1 fruit fly cellular context compared by ENCODE assay signal in genomic region chr3R:6919974-6920373, dm6.
TF ChIP-seq lines count a peak whose summit lies in the region.

No protein-coding gene starts in this region.

TF ChIP-seq in whole organism, embryonic, 481 proteins besides CTCF, POLR2A, EP300 and RAD21 (continued from another document):
- TF ChIP-seq CG17186 (GFP tag; optimal IDR thresholded peaks at IDR 0.05; lab: Kevin White, UChicago): no peak
- peak; percentile 82 for TF ChIP-seq lmd (GFP tag; IDR thresholded peaks at IDR 0.05; lab: Robert Waterston, UW)
- TF ChIP-seq dati (GFP tag; IDR thresholded peaks at IDR 0.05; lab: Robert Waterston, UW): peak; percentile 50; the same call in 1 of the 2 replicates
- no peak for TF ChIP-seq CG2129 (GFP tag; IDR thresholded peaks at IDR 0.05; lab: Robert Waterston, UW; ENCODE audit: partially characterized antibody)
- TF ChIP-seq ro (GFP tag; IDR thresholded peaks at IDR 0.05; lab: Robert Waterston, UW): no peak; the same call in 1 of the 2 replicates
- no peak for TF ChIP-seq CG18011 (GFP tag; optimal IDR thresholded peaks at IDR 0.05; lab: Kevin White, UChicago)
- TF ChIP-seq CG18262 (tag; optimal IDR thresholded peaks at IDR 0.05; lab: Kevin White, UChicago): peak; percentile 66
- peak; percentile 22 for TF ChIP-seq NC2β (GFP tag; optimal IDR thresholded peaks at IDR 0.05; lab: Kevin White, UChicago)
- TF ChIP-seq tup (GFP tag; optimal IDR thresholded peaks at IDR 0.05; lab: Kevin White, UChicago): no peak
- TF ChIP-seq p53 (GFP tag; optimal IDR thresholded peaks at IDR 0.05; lab: Kevin White, UChicago): no peak
- TF ChIP-seq toy (GFP tag; IDR thresholded peaks at IDR 0.05; lab: Robert Waterston, UW): no peak
- no peak for TF ChIP-seq CG4282 (GFP tag; optimal IDR thresholded peaks at IDR 0.05; lab: Kevin White, UChicago)
- peak; percentile 90 for TF ChIP-seq sens (GFP tag; lab: Kevin White, UChicago)
- no peak for TF ChIP-seq CG12942 (GFP tag; optimal IDR thresholded peaks at IDR 0.05; lab: Kevin White, UChicago)
- TF ChIP-seq CG1024 (GFP tag; IDR thresholded peaks at IDR 0.05; lab: Robert Waterston, UW): peak; percentile 65; the same call in 1 of the 2 replicates
- TF ChIP-seq emc (GFP tag; optimal IDR thresholded peaks at IDR 0.05; lab: Kevin White, UChicago): no peak
- TF ChIP-seq esg (GFP tag; conservative IDR thresholded peaks at IDR 0.05; lab: Robert Waterston, UW): peak; percentile 68
- peak; percentile 51 for TF ChIP-seq CG7556 (GFP tag; optimal IDR thresholded peaks at IDR 0.05; lab: Kevin White, UChicago)
- TF ChIP-seq ab (GFP tag; optimal IDR thresholded peaks at IDR 0.05; lab: Kevin White, UChicago): no peak
- peak; percentile 55 for TF ChIP-seq CG3407 (GFP tag; optimal IDR thresholded peaks at IDR 0.05; lab: Kevin White, UChicago)
- TF ChIP-seq CG17568 (GFP tag; optimal IDR thresholded peaks at IDR 0.05; lab: Kevin White, UChicago): peak; percentile 15
- TF ChIP-seq Adf1 (GFP tag; IDR thresholded peaks at IDR 0.05; lab: Robert Waterston, UW): no peak
- TF ChIP-seq sna (GFP tag; IDR thresholded peaks at IDR 0.05; lab: Robert Waterston, UW; ENCODE audit: partially characterized antibody): no peak
- no peak for TF ChIP-seq sug (tag; optimal IDR thresholded peaks at IDR 0.05; lab: Kevin White, UChicago)
- TF ChIP-seq Rx (GFP tag; IDR thresholded peaks at IDR 0.05; lab: Robert Waterston, UW): peak; percentile 74
- no peak for TF ChIP-seq kni (GFP tag; optimal IDR thresholded peaks at IDR 0.05; lab: Kevin White, UChicago)
- TF ChIP-seq shn (GFP tag; optimal IDR thresholded peaks at IDR 0.05; lab: Kevin White, UChicago): peak; percentile 7
- peak; percentile 38; the same call in 1 of the 2 replicates for TF ChIP-seq CG4360 (GFP tag; IDR thresholded peaks at IDR 0.05; lab: Robert Waterston, UW)
- no peak for TF ChIP-seq z (GFP tag; IDR thresholded peaks at IDR 0.05; lab: Robert Waterston, UW)
- TF ChIP-seq lbe (GFP tag; optimal IDR thresholded peaks at IDR 0.05; lab: Kevin White, UChicago): no peak
- peak; percentile 82 for TF ChIP-seq Xrp1 (GFP tag; IDR thresholded peaks at IDR 0.05; lab: Robert Waterston, UW)
- peak; percentile 39 for TF ChIP-seq odd (GFP tag; optimal IDR thresholded peaks at IDR 0.05; lab: Kevin White, UChicago)
- TF ChIP-seq CG6654 (GFP tag; optimal IDR thresholded peaks at IDR 0.05; lab: Kevin White, UChicago): peak; percentile 28
- no peak for TF ChIP-seq ash1 (GFP tag; optimal IDR thresholded peaks at IDR 0.05; lab: Kevin White, UChicago)
- TF ChIP-seq da (GFP tag; optimal IDR thresholded peaks at IDR 0.05; lab: Kevin White, UChicago): no peak
- TF ChIP-seq CG34376 (GFP tag; optimal IDR thresholded peaks at IDR 0.05; lab: Kevin White, UChicago): no peak
- TF ChIP-seq Deaf1 (tag; optimal IDR thresholded peaks at IDR 0.05; lab: Kevin White, UChicago): peak; percentile 4
- peak; percentile 1 for TF ChIP-seq CG7786 (GFP tag; optimal IDR thresholded peaks at IDR 0.05; lab: Kevin White, UChicago)
- no peak for TF ChIP-seq zen2 (GFP tag; IDR thresholded peaks at IDR 0.05; lab: Robert Waterston, UW; ENCODE audit: partially characterized antibody)
- peak; percentile 18; the same call in 1 of the 2 replicates for TF ChIP-seq Atf6 (GFP tag; IDR thresholded peaks at IDR 0.05; lab: Robert Waterston, UW)
- TF ChIP-seq CG6854 (GFP tag; optimal IDR thresholded peaks at IDR 0.05; lab: Kevin White, UChicago): no peak
- TF ChIP-seq CG7963 (GFP tag; IDR thresholded peaks at IDR 0.05; lab: Robert Waterston, UW; ENCODE audit: partially characterized antibody): no peak
- TF ChIP-seq ssp (GFP tag; IDR thresholded peaks at IDR 0.05; lab: Robert Waterston, UW): peak; percentile 60; the same call in 1 of the 2 replicates
- TF ChIP-seq CHES-1-like (GFP tag; optimal IDR thresholded peaks at IDR 0.05; lab: Kevin White, UChicago): no peak
- peak; percentile 52 for TF ChIP-seq onecut (GFP tag; IDR thresholded peaks at IDR 0.05; lab: Robert Waterston, UW)
- TF ChIP-seq CG3995 (GFP tag; optimal IDR thresholded peaks at IDR 0.05; lab: Kevin White, UChicago): no peak
- TF ChIP-seq GATAe (GFP tag; conservative IDR thresholded peaks at IDR 0.05; lab: Robert Waterston, UW): no peak
- TF ChIP-seq Sry-δ (GFP tag; optimal IDR thresholded peaks at IDR 0.05; lab: Kevin White, UChicago): peak; percentile 9
- no peak for TF ChIP-seq pros (GFP tag; optimal IDR thresholded peaks at IDR 0.05; lab: Kevin White, UChicago)
- TF ChIP-seq CG9609 (GFP tag; optimal IDR thresholded peaks at IDR 0.05; lab: Kevin White, UChicago): peak; percentile 47
- TF ChIP-seq CG17359 (tag; optimal IDR thresholded peaks at IDR 0.05; lab: Kevin White, UChicago): peak; percentile 74
- peak; percentile 62; the same call in 1 of the 2 replicates for TF ChIP-seq danr (GFP tag; IDR thresholded peaks at IDR 0.05; lab: Robert Waterston, UW)
- TF ChIP-seq CG15514 (GFP tag; optimal IDR thresholded peaks at IDR 0.05; lab: Kevin White, UChicago): peak; percentile 25
- TF ChIP-seq CG6175 (GFP tag; IDR thresholded peaks at IDR 0.05; lab: Robert Waterston, UW): no peak
- TF ChIP-seq h (optimal IDR thresholded peaks at IDR 0.05; lab: Kevin White, UChicago): no peak
- TF ChIP-seq hb (GFP tag; IDR thresholded peaks at IDR 0.05; lab: Robert Waterston, UW; ENCODE audit: partially characterized antibody): no peak
- TF ChIP-seq Bgb (GFP tag; IDR thresholded peaks at IDR 0.05; lab: Robert Waterston, UW; ENCODE audit: partially characterized antibody): no peak
- TF ChIP-seq CG5953 (GFP tag; IDR thresholded peaks at IDR 0.05; lab: Robert Waterston, UW): peak; percentile 67
- TF ChIP-seq peb (GFP tag; IDR thresholded peaks at IDR 0.05; lab: Robert Waterston, UW): peak; percentile 64; the same call in 1 of the 2 replicates
- peak; percentile 48 for TF ChIP-seq CG1529 (GFP tag; optimal IDR thresholded peaks at IDR 0.05; lab: Kevin White, UChicago)
- TF ChIP-seq dpn (GFP tag; optimal IDR thresholded peaks at IDR 0.05; lab: Kevin White, UChicago): peak; percentile 50 to 60
- TF ChIP-seq CG11560 (tag; IDR thresholded peaks at IDR 0.05; lab: Robert Waterston, UW): peak; percentile 52; the same call in 1 of the 3 replicates
- TF ChIP-seq grau (tag; optimal IDR thresholded peaks at IDR 0.05; lab: Kevin White, UChicago): peak; percentile 66
- TF ChIP-seq Mad (GFP tag; optimal IDR thresholded peaks at IDR 0.05; lab: Kevin White, UChicago): peak; percentile 56
- TF ChIP-seq CG15269 (tag; optimal IDR thresholded peaks at IDR 0.05; lab: Kevin White, UChicago): peak; percentile 65
- peak; percentile 60 to 68 for TF ChIP-seq chif (GFP tag; optimal IDR thresholded peaks at IDR 0.05; lab: Kevin White, UChicago)
- TF ChIP-seq CG33213 (GFP tag; optimal IDR thresholded peaks at IDR 0.05; lab: Kevin White, UChicago): peak; percentile 27
- TF ChIP-seq CG32772 (GFP tag; IDR thresholded peaks at IDR 0.05; lab: Robert Waterston, UW): peak; percentile 71
- TF ChIP-seq CG3163 (GFP tag; optimal IDR thresholded peaks at IDR 0.05; lab: Kevin White, UChicago): no peak
- peak; percentile 62; the same call in 2 of the 3 replicates for TF ChIP-seq CG11695 (GFP tag; IDR thresholded peaks at IDR 0.05; lab: Robert Waterston, UW)
- TF ChIP-seq E2f1 (GFP tag; IDR thresholded peaks at IDR 0.05; lab: Robert Waterston, UW): peak; percentile 61
- peak; percentile 16 for TF ChIP-seq Ravus (GFP tag; IDR thresholded peaks at IDR 0.05; lab: Robert Waterston, UW)
- no peak for TF ChIP-seq Dbx (GFP tag; IDR thresholded peaks at IDR 0.05; lab: Robert Waterston, UW)
- peak; percentile 11; the same call in 1 of the 2 replicates for TF ChIP-seq chm (GFP tag; IDR thresholded peaks at IDR 0.05; lab: Robert Waterston, UW)
- no peak for TF ChIP-seq cg (GFP tag; optimal IDR thresholded peaks at IDR 0.05; lab: Kevin White, UChicago)
- TF ChIP-seq fd96Cb (tag; optimal IDR thresholded peaks at IDR 0.05; lab: Kevin White, UChicago): peak; percentile 64
- TF ChIP-seq BtbVII (GFP tag; optimal IDR thresholded peaks at IDR 0.05; lab: Kevin White, UChicago): no peak
- 0 out of 3 replicates have a peak, but pooled peaks have one; percentile 25 for TF ChIP-seq C15 (GFP tag; IDR thresholded peaks at IDR 0.05; lab: Robert Waterston, UW)
- TF ChIP-seq Hr51 (GFP tag; optimal IDR thresholded peaks at IDR 0.05; lab: Kevin White, UChicago): peak; percentile 42 to 75
- TF ChIP-seq twi (tag; optimal IDR thresholded peaks at IDR 0.05; lab: Kevin White, UChicago): no peak
- TF ChIP-seq CG16813 (GFP tag; IDR thresholded peaks at IDR 0.05; lab: Robert Waterston, UW; ENCODE audit: partially characterized antibody): no peak
- peak; percentile 70 for TF ChIP-seq phol (tag; optimal IDR thresholded peaks at IDR 0.05; lab: Kevin White, UChicago)
- peak; percentile 81 for TF ChIP-seq dysf (GFP tag; IDR thresholded peaks at IDR 0.05; lab: Robert Waterston, UW)
- TF ChIP-seq jumu (GFP tag; optimal IDR thresholded peaks at IDR 0.05; lab: Kevin White, UChicago): peak; percentile 39
- TF ChIP-seq Fer1 (GFP tag; optimal IDR thresholded peaks at IDR 0.05; lab: Kevin White, UChicago): peak; percentile 53
- peak; percentile 60; the same call in 2 of the 3 replicates for TF ChIP-seq CG2889 (GFP tag; IDR thresholded peaks at IDR 0.05; lab: Robert Waterston, UW)
- peak; percentile 54 for TF ChIP-seq CG9817 (tag; optimal IDR thresholded peaks at IDR 0.05; lab: Kevin White, UChicago)
- TF ChIP-seq otp (GFP tag; IDR thresholded peaks at IDR 0.05; lab: Robert Waterston, UW): 0 out of 3 replicates have a peak, but pooled peaks have one; percentile 48
- TF ChIP-seq lov (optimal IDR thresholded peaks at IDR 0.05; lab: Kevin White, UChicago): no peak
- peak; percentile 69; the same call in 1 of the 3 replicates for TF ChIP-seq lov (GFP tag; IDR thresholded peaks at IDR 0.05; lab: Robert Waterston, UW)
- TF ChIP-seq sqz (GFP tag; optimal IDR thresholded peaks at IDR 0.05; lab: Kevin White, UChicago): peak; percentile 14
- no peak for TF ChIP-seq fd64A (GFP tag; optimal IDR thresholded peaks at IDR 0.05; lab: Kevin White, UChicago)
- TF ChIP-seq wek (GFP tag; optimal IDR thresholded peaks at IDR 0.05; lab: Kevin White, UChicago): no peak
- peak; percentile 41 for TF ChIP-seq CG12769 (tag; optimal IDR thresholded peaks at IDR 0.05; lab: Kevin White, UChicago)
- TF ChIP-seq CG10209 (GFP tag; optimal IDR thresholded peaks at IDR 0.05; lab: Kevin White, UChicago): peak; percentile 72
- peak; percentile 76 for TF ChIP-seq ken (GFP tag; IDR thresholded peaks at IDR 0.05; lab: Robert Waterston, UW)
- TF ChIP-seq Bteb2 (GFP tag; optimal IDR thresholded peaks at IDR 0.05; lab: Kevin White, UChicago): peak; percentile 45
- no peak for TF ChIP-seq fu2 (GFP tag; optimal IDR thresholded peaks at IDR 0.05; lab: Kevin White, UChicago)
- peak; percentile 52 for TF ChIP-seq pum (GFP tag; optimal IDR thresholded peaks at IDR 0.05; lab: Kevin White, UChicago)
- peak; percentile 52; the same call in 1 of the 2 replicates for TF ChIP-seq CG4730 (GFP tag; IDR thresholded peaks at IDR 0.05; lab: Robert Waterston, UW)
- peak; percentile 25 for TF ChIP-seq CG12104 (GFP tag; optimal IDR thresholded peaks at IDR 0.05; lab: Kevin White, UChicago)
- TF ChIP-seq gfzf (GFP tag; optimal IDR thresholded peaks at IDR 0.05; lab: Kevin White, UChicago): no peak
- TF ChIP-seq CG8478 (optimal IDR thresholded peaks at IDR 0.05; lab: Kevin White, UChicago): no peak
- TF ChIP-seq mam (GFP tag; optimal IDR thresholded peaks at IDR 0.05; lab: Kevin White, UChicago): peak; percentile 30
- TF ChIP-seq CG18764 (GFP tag; optimal IDR thresholded peaks at IDR 0.05; lab: Kevin White, UChicago): no peak
- no peak for TF ChIP-seq pan (optimal IDR thresholded peaks at IDR 0.05; lab: Kevin White, UChicago)
- peak in 1 of 2 experiments; percentile 78 for TF ChIP-seq pan (GFP tag; optimal IDR thresholded peaks at IDR 0.05 in 1 of 2, IDR thresholded peaks at IDR 0.05 in 1 of 2)
- peak; percentile 50; the same call in 1 of the 3 replicates for TF ChIP-seq croc (GFP tag; conservative IDR thresholded peaks at IDR 0.05; lab: Robert Waterston, UW)
- peak; percentile 75 for TF ChIP-seq slbo (GFP tag; IDR thresholded peaks at IDR 0.05; lab: Robert Waterston, UW)
- peak; percentile 56 for TF ChIP-seq Sox100B (GFP tag; optimal IDR thresholded peaks at IDR 0.05; lab: Kevin White, UChicago)
- TF ChIP-seq corto (GFP tag; optimal IDR thresholded peaks at IDR 0.05; lab: Kevin White, UChicago): no peak
- no peak for TF ChIP-seq CG10274 (GFP tag; optimal IDR thresholded peaks at IDR 0.05; lab: Kevin White, UChicago)
- peak; percentile 50 for TF ChIP-seq tap (tag; optimal IDR thresholded peaks at IDR 0.05; lab: Kevin White, UChicago)
- TF ChIP-seq prd (optimal IDR thresholded peaks at IDR 0.05; lab: Kevin White, UChicago): no peak
- TF ChIP-seq prd (GFP tag; IDR thresholded peaks at IDR 0.05; lab: Robert Waterston, UW): peak; percentile 89
- peak; percentile 51 for TF ChIP-seq tio (GFP tag; optimal IDR thresholded peaks at IDR 0.05; lab: Kevin White, UChicago)
- TF ChIP-seq zen (tag; optimal IDR thresholded peaks at IDR 0.05; lab: Kevin White, UChicago): no peak
- no peak for TF ChIP-seq CG14965 (GFP tag; optimal IDR thresholded peaks at IDR 0.05; lab: Kevin White, UChicago; ENCODE audit: borderline replicate concordance)
